Fruit fly (Drosophila melanogaster) whole organism, larva: ENCODE measurements around the gene CG11382.

Experiments used
- noc ChIP-seq: fragments of 200-800 bp; sonication (Bioruptor generic); optimal IDR thresholded peaks from 3 replicates; lab custom pipeline; 2019; ENCODE audit warnings: missing biosample characterization, mild to moderate bottlenecking, missing genetic modification characterization, moderate library complexity

The CG11382 gene

dm6 chrX:1209251-1210020 lies at the start of gene CG11382:
Gene CG11382 (plus strand): TSS chrX:1209970.
- no peak for TF ChIP-seq noc (tag; lab: Kevin White, UChicago)

dm6 chrX:1161913-1162439 lies 47.8 kb upstream of the CG11382 start, which contains the start of gene eIF4E7:
Gene eIF4E7 (minus strand): TSS chrX:1162389.
- TF ChIP-seq noc (tag; lab: Kevin White, UChicago), result no peak

dm6 chrX:1170117-1170878 lies 39.5 kb upstream of the CG11382 start, which contains the start of gene CG11378:
Gene CG11378 (plus strand): TSS chrX:1170828.
- TF ChIP-seq noc (tag; lab: Kevin White, UChicago), result peak; percentile 61

dm6 chrX:1171018-1171417 lies 38.8 kb upstream of the CG11382 start:
- TF ChIP-seq noc (tag; lab: Kevin White, UChicago), result peak; percentile 81

dm6 chrX:1172756-1173422 lies 36.9 kb upstream of the CG11382 start:
- no peak for TF ChIP-seq noc (tag; lab: Kevin White, UChicago)

- TF ChIP-seq noc (tag; lab: Kevin White, UChicago), result no peak
Observed at dm6 chrX:1173564-1173963, 36.2 kb upstream of the CG11382 start.

dm6 chrX:1175993-1176392 lies 33.8 kb upstream of the CG11382 start, which contains the start of gene CG11384:
Gene CG11384 (minus strand): TSS chrX:1176035.
- TF ChIP-seq noc (tag; lab: Kevin White, UChicago), result no peak

dm6 chrX:1179865-1180264 lies 29.9 kb upstream of the CG11382 start, which contains the start of gene CG11379:
Gene CG11379 (plus strand): TSS chrX:1180165.
- no peak for TF ChIP-seq noc (tag; lab: Kevin White, UChicago)

- no peak for TF ChIP-seq noc (tag; lab: Kevin White, UChicago)
Observed at dm6 chrX:1180865-1181264, 28.9 kb upstream of the CG11382 start.

- no peak for TF ChIP-seq noc (tag; lab: Kevin White, UChicago)
Observed at dm6 chrX:1181320-1181719, 28.4 kb upstream of the CG11382 start, which contains the start of gene CG14627. Gene CG14627 (plus strand): TSS chrX:1181620.

- no peak for TF ChIP-seq noc (tag; lab: Kevin White, UChicago)
Observed at dm6 chrX:1183742-1184141, 26.0 kb upstream of the CG11382 start.

dm6 chrX:1184478-1184877 lies 25.3 kb upstream of the CG11382 start, which contains the start of gene CG14626:
Gene CG14626 (plus strand): TSS chrX:1184778.
- no peak for TF ChIP-seq noc (tag; lab: Kevin White, UChicago)

dm6 chrX:1191008-1191407 lies 18.8 kb upstream of the CG11382 start, which contains the start of gene CG11380:
Gene CG11380 (plus strand): TSS chrX:1191308.
- TF ChIP-seq noc (tag; lab: Kevin White, UChicago), result no peak

- TF ChIP-seq noc (tag; lab: Kevin White, UChicago), result no peak
Observed at dm6 chrX:1197862-1198261, 11.9 kb upstream of the CG11382 start.

dm6 chrX:1199246-1199645 lies 10.5 kb upstream of the CG11382 start, which contains the start of gene CG14625:
Gene CG14625 (plus strand): TSS chrX:1199546.
- TF ChIP-seq noc (tag; lab: Kevin White, UChicago), result no peak
